Fruit fly (Drosophila melanogaster) whole organism, prepupa: Measurements from ENCODE around the gene Fdx2.

Experiments used
- CG6792 ChIP-seq: fragments of 200-800 bp; sonication (Bioruptor generic); optimal IDR thresholded peaks from 3 replicates; lab custom pipeline; 2016; ENCODE audit warnings: missing biosample characterization, missing genetic modification characterization
- CG8319 ChIP-seq: fragments of 200-800 bp; sonication (Bioruptor generic); optimal IDR thresholded peaks from 3 replicates; lab custom pipeline; 2016; ENCODE audit warnings: missing biosample characterization, missing genetic modification characterization
- CG9139 ChIP-seq: fragments of 200-800 bp; sonication (Bioruptor generic); optimal IDR thresholded peaks from 3 replicates; lab custom pipeline; 2017; ENCODE audit warnings: missing biosample characterization, mild to moderate bottlenecking, missing genetic modification characterization
- Ets21C ChIP-seq: fragments of 200-800 bp; sonication (Bioruptor generic); optimal IDR thresholded peaks from 3 replicates; lab custom pipeline; 2016; ENCODE audit warnings: missing biosample characterization, missing genetic modification characterization
- Hr39 ChIP-seq: fragments of 200-800 bp; sonication (Bioruptor generic); optimal IDR thresholded peaks from 2 replicates; lab custom pipeline; 2016; ENCODE audit warnings: missing biosample characterization, missing genetic modification characterization
- Sox14 ChIP-seq: fragments of 200-800 bp; sonication (Bioruptor generic); optimal IDR thresholded peaks from 3 replicates; lab custom pipeline; 2016; ENCODE audit warnings: missing biosample characterization, missing genetic modification characterization
- cyc ChIP-seq: fragments of 200-800 bp; sonication (Bioruptor generic); optimal IDR thresholded peaks from 3 replicates; lab custom pipeline; 2016; ENCODE audit warnings: missing biosample characterization, missing genetic modification characterization
- fd59A ChIP-seq: fragments of 200-800 bp; sonication (Bioruptor generic); optimal IDR thresholded peaks from 2 replicates; lab custom pipeline; 2017; ENCODE audit warnings: missing biosample characterization, mild to moderate bottlenecking, missing genetic modification characterization, missing genetic modification reagents
- salr ChIP-seq, 2 experiments: fragments of 200-800 bp; sonication (Bioruptor generic); optimal IDR thresholded peaks; 3 replicates each; lab custom pipeline; 2016 to 2018; ENCODE audit warnings: missing biosample characterization in 2 of 2, missing genetic modification characterization in 2 of 2, mild to moderate bottlenecking in 1 of 2
- spab ChIP-seq: fragments of 200-800 bp; sonication (Bioruptor generic); optimal IDR thresholded peaks from 2 replicates; lab custom pipeline; 2017; ENCODE audit warnings: missing biosample characterization, mild to moderate bottlenecking, missing genetic modification characterization, missing genetic modification reagents
- ss ChIP-seq, 2 experiments: fragments of 200-800 bp; sonication (Bioruptor generic); optimal IDR thresholded peaks; 2 replicates in 1 of 2; 3 replicates in 1 of 2; lab custom pipeline; 2017 to 2018; ENCODE audit warnings: mild to moderate bottlenecking in 2 of 2, missing biosample characterization in 2 of 2, missing genetic modification characterization in 2 of 2, moderate library complexity in 1 of 2
- topi ChIP-seq: fragments of 200-800 bp; sonication (Bioruptor generic); optimal IDR thresholded peaks from 3 replicates; lab custom pipeline; 2016; ENCODE audit warnings: missing biosample characterization, missing genetic modification characterization

dm6 chr3L:4310604-4311003 lies 18.3 kb downstream of the Fdx2 start:
- TF ChIP-seq spab (GFP tag; lab: Kevin White, UChicago): no peak
- TF ChIP-seq topi (GFP tag; lab: Kevin White, UChicago): no peak
- no peak for TF ChIP-seq Ets21C (GFP tag; lab: Kevin White, UChicago)
- TF ChIP-seq Hr39 (GFP tag; lab: Kevin White, UChicago): no peak
- no peak for TF ChIP-seq salr (GFP tag; optimal IDR thresholded peaks at IDR 0.05; lab: Kevin White, UChicago)
- no peak for TF ChIP-seq CG6792 (GFP tag; lab: Kevin White, UChicago)
- no peak for TF ChIP-seq CG9139 (GFP tag; lab: Kevin White, UChicago)
- no peak for TF ChIP-seq cyc
- TF ChIP-seq Sox14 (GFP tag; lab: Kevin White, UChicago): no peak
- TF ChIP-seq CG8319: no peak
- no peak for TF ChIP-seq fd59A (GFP tag; lab: Kevin White, UChicago)
- no peak for TF ChIP-seq ss (GFP tag; optimal IDR thresholded peaks at IDR 0.05; lab: Kevin White, UChicago)
